Worm (Caenorhabditis elegans): ENCODE data around the gene EEED8.14.

DNA sequence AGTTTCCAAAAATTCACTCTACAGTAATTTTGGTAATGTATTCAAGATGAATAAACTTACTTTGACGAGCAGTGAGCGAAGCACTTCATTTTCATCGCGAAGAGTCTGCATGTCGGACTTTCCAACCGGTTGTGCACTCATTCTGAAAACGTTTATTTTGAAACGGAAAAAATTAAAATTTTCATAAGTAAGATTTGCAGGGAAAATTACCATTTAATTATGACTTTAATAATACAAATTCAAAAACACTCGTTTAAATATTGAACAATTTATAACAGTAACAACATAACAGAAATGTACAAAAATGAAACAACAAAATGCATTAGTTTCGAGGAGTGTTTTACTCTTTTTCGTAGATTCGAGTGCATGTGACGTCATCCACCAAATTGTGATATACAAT lies 1.4 kb downstream of the EEED8.14 start, which contains the start of the genes EEED8.13 and EEED8.18:
- TF ChIP-seq nhr-25 (tag; optimal IDR thresholded peaks at IDR 0.05) (no peak), elt-1 (tag; optimal IDR thresholded peaks at IDR 0.05) (no peak), fos-1 (tag; optimal IDR thresholded peaks at IDR 0.05) (no peak), alr-1 (tag; optimal IDR thresholded peaks at IDR 0.05) (no peak), elt-3 (tag; optimal IDR thresholded peaks at IDR 0.05) (no peak), unc-39 (tag; optimal IDR thresholded peaks at IDR 0.05) (no peak), ZK546.5 (tag; optimal IDR thresholded peaks at IDR 0.05) (no peak), F13H6.1 (tag; optimal IDR thresholded peaks at IDR 0.05) (no peak), skn-1 (tag; optimal IDR thresholded peaks at IDR 0.05) (no peak), unc-55 (GFP tag; optimal IDR thresholded peaks at IDR 0.05) (no peak), ama-1 (optimal IDR thresholded peaks at IDR 0.05) (no peak), blmp-1 (tag; optimal IDR thresholded peaks at IDR 0.05; ENCODE audit: insufficient read depth) (no peak), lin-13 (GFP tag; optimal IDR thresholded peaks at IDR 0.05) (no peak)
